Worm (Caenorhabditis elegans): ENCODE results near the gene F10C1.1.

- TF ChIP-seq tbx-2 (tag; optimal IDR thresholded peaks at IDR 0.05), result no peak
- TF ChIP-seq ama-1 (optimal IDR thresholded peaks at IDR 0.05), result no peak
- no peak for TF ChIP-seq ceh-30 (tag; optimal IDR thresholded peaks at IDR 0.05)
- no peak for TF ChIP-seq fax-1 (tag; optimal IDR thresholded peaks at IDR 0.05)
- no peak for TF ChIP-seq pqm-1 (tag; optimal IDR thresholded peaks at IDR 0.05)
- TF ChIP-seq ceh-14 (tag; optimal IDR thresholded peaks at IDR 0.05), result no peak
- TF ChIP-seq elt-2 (tag; optimal IDR thresholded peaks at IDR 0.05), result no peak
- no peak for TF ChIP-seq F13H6.1 (tag; optimal IDR thresholded peaks at IDR 0.05)
- TF ChIP-seq ceh-6 (GFP tag; optimal IDR thresholded peaks at IDR 0.05), result no peak
- no peak for TF ChIP-seq mec-3 (tag; optimal IDR thresholded peaks at IDR 0.05; ENCODE audit: borderline replicate concordance)
- no peak for TF ChIP-seq ceh-19 (GFP tag; optimal IDR thresholded peaks at IDR 0.05)
Measured at ce11 chrII:5790313-5790773, 16.3 kb downstream of the F10C1.1 start, which contains the start of gene lect-2.
